Worm (Caenorhabditis elegans) whole organism, mixed stage, embryonic: Measurements from ENCODE around the gene dod-19.

Experiments used
- lsy-2 ChIP-seq: fragments of 150-350 bp; optimal IDR thresholded peaks from 2 replicates; lab custom pipeline; 2014; ENCODE audit warnings: missing biosample characterization, missing genetic modification characterization
- mep-1 ChIP-seq: fragments of 150-350 bp; optimal IDR thresholded peaks from 2 replicates; lab custom pipeline; 2017; ENCODE audit warnings: missing biosample characterization, missing genetic modification reagents, missing genetic modification characterization, inconsistent platforms
- nhr-28 ChIP-seq: fragments of 150-350 bp; optimal IDR thresholded peaks from 2 replicates; lab custom pipeline; 2014; ENCODE audit warnings: missing biosample characterization, missing genetic modification characterization
- nhr-76 ChIP-seq: sonication (generic microtip); optimal IDR thresholded peaks from 2 replicates; lab custom pipeline; 2017; ENCODE audit warnings: missing biosample characterization, missing genetic modification characterization
- unc-62 ChIP-seq: fragments of 150-350 bp; optimal IDR thresholded peaks from 2 replicates; lab custom pipeline; 2014; ENCODE audit warnings: missing biosample characterization, missing genetic modification reagents, missing genetic modification characterization
- ztf-11 ChIP-seq: fragments of 150-350 bp; optimal IDR thresholded peaks from 2 replicates; lab custom pipeline; 2014; ENCODE audit warnings: missing biosample characterization, missing genetic modification characterization

ce11 chrV:439183-439749 is 24.7 kb upstream of the dod-19 start:
- TF ChIP-seq mep-1 (tag; lab: Kevin White, UChicago) = no peak
- no peak for TF ChIP-seq lsy-2 (tag; lab: Kevin White, UChicago)
- TF ChIP-seq nhr-28 = no peak
- no peak for TF ChIP-seq ztf-11 (tag; lab: Kevin White, UChicago)
- TF ChIP-seq nhr-76 (tag; lab: Kevin White, UChicago) = no peak
- TF ChIP-seq unc-62 (GFP tag; lab: Kevin White, UChicago) = no peak
